Fruit fly (Drosophila melanogaster) whole organism, pupa: ENCODE measurements around the gene Dis3.

Experiments
- CG12605 ChIP-seq: fragments of 200-800 bp; sonication (Bioruptor generic); IDR thresholded peaks from 2 replicates; pipeline ENCODE4 v1.3.6; 2022; ENCODE audit warnings: missing biosample characterization, missing genetic modification characterization
- CG13204 ChIP-seq: fragments of 200-800 bp; sonication (Bioruptor generic); optimal IDR thresholded peaks from 2 replicates; lab custom pipeline; 2018; ENCODE audit warnings: missing biosample characterization, mild to moderate bottlenecking, missing genetic modification characterization, moderate library complexity
- CG14655 ChIP-seq: fragments of 200-800 bp; sonication (Bioruptor generic); optimal IDR thresholded peaks from 3 replicates; lab custom pipeline; 2017; ENCODE audit warnings: mild to moderate bottlenecking, missing biosample characterization, missing genetic modification reagents, missing genetic modification characterization
- CG15710 ChIP-seq: fragments of 200-800 bp; sonication (Bioruptor generic); optimal IDR thresholded peaks from 2 replicates; lab custom pipeline; 2018; ENCODE audit warnings: missing biosample characterization, mild to moderate bottlenecking, missing genetic modification characterization, moderate library complexity
- CG32121 ChIP-seq: fragments of 200-800 bp; sonication (Bioruptor generic); IDR thresholded peaks from 2 replicates; pipeline ENCODE4 v1.3.6; 2022; ENCODE audit warnings: missing biosample characterization, missing genetic modification characterization
- CG34367 ChIP-seq: fragments of 200-800 bp; sonication (Bioruptor generic); optimal IDR thresholded peaks from 2 replicates; lab custom pipeline; 2018; ENCODE audit warnings: missing biosample characterization, mild to moderate bottlenecking, missing genetic modification characterization
- CG4496 ChIP-seq: fragments of 200-800 bp; sonication (Bioruptor generic); IDR thresholded peaks from 3 replicates; pipeline ENCODE4 v1.3.6; 2022; ENCODE audit warnings: missing biosample characterization, missing genetic modification characterization
- CG8159 ChIP-seq: fragments of 200-800 bp; sonication (Bioruptor generic); optimal IDR thresholded peaks from 3 replicates; lab custom pipeline; 2018; ENCODE audit warnings: missing biosample characterization, mild to moderate bottlenecking, missing genetic modification characterization, moderate library complexity
- CG8301 ChIP-seq: fragments of 200-800 bp; sonication (Bioruptor generic); optimal IDR thresholded peaks from 2 replicates; lab custom pipeline; 2018; ENCODE audit warnings: missing biosample characterization, mild to moderate bottlenecking, missing genetic modification characterization
- D1 ChIP-seq: fragments of 200-800 bp; sonication (Bioruptor generic); optimal IDR thresholded peaks from 2 replicates; lab custom pipeline; 2018; ENCODE audit warnings: missing biosample characterization, mild to moderate bottlenecking, missing genetic modification characterization, moderate library complexity
- EcR ChIP-seq: fragments of 200-800 bp; sonication (Bioruptor generic); optimal IDR thresholded peaks from 3 replicates; lab custom pipeline; 2019; ENCODE audit warnings: missing biosample characterization, missing genetic modification characterization, mild to moderate bottlenecking, moderate library complexity, missing genetic modification reagents
- Pif1B ChIP-seq: fragments of 200-800 bp; sonication (Bioruptor generic); optimal IDR thresholded peaks from 3 replicates; lab custom pipeline; 2016; ENCODE audit warnings: missing biosample characterization, missing genetic modification characterization
- fd96Ca ChIP-seq: fragments of 200-800 bp; sonication (Bioruptor generic); IDR thresholded peaks from 3 replicates; pipeline ENCODE4 v1.3.6; 2022; ENCODE audit warnings: missing biosample characterization, missing genetic modification characterization
- gl ChIP-seq: fragments of 200-800 bp; sonication (Bioruptor generic); optimal IDR thresholded peaks from 2 replicates; lab custom pipeline; 2018; ENCODE audit warnings: missing biosample characterization, mild to moderate bottlenecking, missing genetic modification characterization
- rn ChIP-seq: fragments of 200-800 bp; sonication (Bioruptor generic); IDR thresholded peaks from 2 replicates; pipeline ENCODE4 v1.3.6; 2022; ENCODE audit warnings: missing biosample characterization, missing genetic modification characterization

The Dis3 gene

DNA sequence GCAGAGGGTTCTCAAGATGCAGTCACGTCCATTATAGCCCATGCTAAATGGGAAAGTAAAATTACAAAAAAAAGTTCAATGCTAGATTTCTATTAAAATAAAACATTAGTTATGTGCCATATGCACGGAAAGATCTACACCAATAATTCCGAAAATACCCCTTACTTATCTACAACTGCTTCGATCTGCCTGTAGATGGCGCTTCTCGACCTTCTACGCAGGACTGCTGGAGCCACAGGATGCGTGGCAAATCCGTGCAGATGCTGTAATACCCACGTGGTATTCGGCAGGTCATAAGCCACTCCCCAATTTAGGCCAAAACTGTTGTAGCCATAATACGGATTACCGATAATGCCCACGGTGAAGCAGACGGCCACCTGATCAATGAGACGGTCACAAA, 53.2 kb downstream of the Dis3 start:
- TF ChIP-seq gl (tag; lab: Kevin White, UChicago) (no peak), CG32121 (GFP tag; lab: Robert Waterston, UW) (no peak), Pif1B (GFP tag; lab: Kevin White, UChicago) (no peak), D1 (no peak), rn (GFP tag; lab: Robert Waterston, UW) (no peak), EcR (GFP tag; lab: Kevin White, UChicago) (no peak), CG15710 (no peak), CG34367 (tag; lab: Kevin White, UChicago) (no peak), fd96Ca (GFP tag; lab: Robert Waterston, UW) (no peak), CG13204 (GFP tag; lab: Kevin White, UChicago) (no peak), CG12605 (no peak), CG4496 (no peak), CG8301 (no peak), CG14655 (GFP tag; lab: Kevin White, UChicago) (no peak), CG8159 (no peak)
